Worm (Caenorhabditis elegans) whole organism, mixed stage, embryonic: ENCODE measurements around the gene bcl-7.
A peak's percentile ranks its signal among the peaks of the same experiment; 100 is the strongest.

Experiments
- M03D4.4 ChIP-seq: sonication (generic microtip); optimal IDR thresholded peaks from 2 replicates; lab custom pipeline; 2017; ENCODE audit warnings: mild to moderate bottlenecking, missing genetic modification characterization, missing compliant biosample characterization
- bed-3 ChIP-seq: fragments of 200-800 bp; sonication (Bioruptor generic); optimal IDR thresholded peaks from 3 replicates; lab custom pipeline; 2018; ENCODE audit warnings: mild to moderate bottlenecking, missing genetic modification characterization, moderate library complexity, missing compliant biosample characterization
- blmp-1 ChIP-seq: fragments of 150-350 bp; optimal IDR thresholded peaks from 2 replicates; lab custom pipeline; 2014; ENCODE audit warnings: missing biosample characterization, missing genetic modification characterization
- ceh-39 ChIP-seq: fragments of 150-350 bp; optimal IDR thresholded peaks from 2 replicates; lab custom pipeline; 2014; ENCODE audit warnings: missing biosample characterization, missing genetic modification characterization
- ceh-43 ChIP-seq: fragments of 200-800 bp; sonication (Bioruptor generic); optimal IDR thresholded peaks from 2 replicates; lab custom pipeline; 2018; ENCODE audit warnings: mild to moderate bottlenecking, missing genetic modification characterization, moderate library complexity, missing compliant biosample characterization
- ceh-83 ChIP-seq: fragments of 200-800 bp; sonication (Bioruptor generic); optimal IDR thresholded peaks from 2 replicates; lab custom pipeline; 2018; ENCODE audit warnings: mild to moderate bottlenecking, missing genetic modification characterization, missing compliant biosample characterization
- ces-1 ChIP-seq: fragments of 150-350 bp; optimal IDR thresholded peaks from 2 replicates; lab custom pipeline; 2014; ENCODE audit warnings: missing biosample characterization, missing genetic modification reagents, missing genetic modification characterization
- cnd-1 ChIP-seq: fragments of 200-800 bp; sonication (Bioruptor generic); optimal IDR thresholded peaks from 2 replicates; lab custom pipeline; 2018; ENCODE audit warnings: mild to moderate bottlenecking, missing genetic modification characterization, missing compliant biosample characterization
- drap-1 ChIP-seq: fragments of 200-800 bp; sonication (Bioruptor generic); optimal IDR thresholded peaks from 3 replicates; lab custom pipeline; 2018; ENCODE audit warnings: mild to moderate bottlenecking, missing genetic modification characterization, missing compliant biosample characterization
- elt-1 ChIP-seq: sonication (generic microtip); optimal IDR thresholded peaks from 2 replicates; lab custom pipeline; 2017; ENCODE audit warnings: missing genetic modification characterization, mild to moderate bottlenecking, missing compliant biosample characterization, antibody characterized with exemption, moderate library complexity, borderline replicate concordance; ENCODE audit not compliant: insufficient read depth
- flh-1 ChIP-seq: fragments of 200-800 bp; sonication (Bioruptor generic); optimal IDR thresholded peaks from 2 replicates; lab custom pipeline; 2018; ENCODE audit warnings: mild to moderate bottlenecking, missing genetic modification characterization, moderate library complexity, missing compliant biosample characterization
- ham-2 ChIP-seq: fragments of 200-800 bp; sonication (Bioruptor generic); optimal IDR thresholded peaks from 2 replicates; lab custom pipeline; 2018; ENCODE audit warnings: mild to moderate bottlenecking, missing genetic modification characterization, missing compliant biosample characterization
- hlh-1 ChIP-seq: fragments of 150-350 bp; optimal IDR thresholded peaks from 2 replicates; lab custom pipeline; 2014; ENCODE audit warnings: missing biosample characterization, missing genetic modification reagents, missing genetic modification characterization
- lin-13 ChIP-seq: fragments of 150-350 bp; optimal IDR thresholded peaks from 2 replicates; lab custom pipeline; 2014; ENCODE audit warnings: missing biosample characterization, missing genetic modification characterization
- mep-1 ChIP-seq: fragments of 150-350 bp; optimal IDR thresholded peaks from 2 replicates; lab custom pipeline; 2017; ENCODE audit warnings: missing biosample characterization, missing genetic modification reagents, missing genetic modification characterization, inconsistent platforms
- mls-2 ChIP-seq: sonication (generic microtip); optimal IDR thresholded peaks from 2 replicates; lab custom pipeline; 2016; ENCODE audit warnings: mild to moderate bottlenecking, missing genetic modification characterization, moderate library complexity, missing compliant biosample characterization
- nhr-12 ChIP-seq: fragments of 150-350 bp; optimal IDR thresholded peaks from 2 replicates; lab custom pipeline; 2014; ENCODE audit warnings: missing biosample characterization, missing genetic modification characterization
- nhr-2 ChIP-seq: fragments of 150-350 bp; optimal IDR thresholded peaks from 2 replicates; lab custom pipeline; 2014; ENCODE audit warnings: missing biosample characterization, missing genetic modification characterization
- nhr-237 ChIP-seq: fragments of 150-350 bp; optimal IDR thresholded peaks from 2 replicates; lab custom pipeline; 2014; ENCODE audit warnings: missing biosample characterization, missing genetic modification characterization
- nhr-28 ChIP-seq: fragments of 150-350 bp; optimal IDR thresholded peaks from 2 replicates; lab custom pipeline; 2014; ENCODE audit warnings: missing biosample characterization, missing genetic modification characterization
- nhr-76 ChIP-seq: sonication (generic microtip); optimal IDR thresholded peaks from 2 replicates; lab custom pipeline; 2017; ENCODE audit warnings: missing biosample characterization, missing genetic modification characterization
- pha-4 ChIP-seq: fragments of 150-350 bp; optimal IDR thresholded peaks from 2 replicates; lab custom pipeline; 2018; ENCODE audit warnings: missing biosample characterization, missing genetic modification reagents, missing genetic modification characterization
- snpc-4 ChIP-seq: fragments of 150-350 bp; optimal IDR thresholded peaks from 2 replicates; lab custom pipeline; 2014; ENCODE audit warnings: missing biosample characterization, missing genetic modification characterization
- tbx-8 ChIP-seq: fragments of 200-800 bp; sonication (Bioruptor generic); optimal IDR thresholded peaks from 2 replicates; lab custom pipeline; 2018; ENCODE audit warnings: mild to moderate bottlenecking, missing genetic modification characterization, moderate library complexity, missing compliant biosample characterization
- unc-120 ChIP-seq: sonication (generic microtip); optimal IDR thresholded peaks from 2 replicates; lab custom pipeline; 2017; ENCODE audit warnings: missing genetic modification characterization, missing compliant biosample characterization; ENCODE audit not compliant: poor library complexity, severe bottlenecking
- unc-39 ChIP-seq: fragments of 150-350 bp; optimal IDR thresholded peaks from 2 replicates; lab custom pipeline; 2014; ENCODE audit warnings: missing biosample characterization, missing genetic modification characterization
- unc-62 ChIP-seq: fragments of 150-350 bp; optimal IDR thresholded peaks from 2 replicates; lab custom pipeline; 2014; ENCODE audit warnings: missing biosample characterization, missing genetic modification reagents, missing genetic modification characterization
- zip-8 ChIP-seq: fragments of 150-350 bp; optimal IDR thresholded peaks from 2 replicates; lab custom pipeline; 2014; ENCODE audit warnings: missing biosample characterization, missing genetic modification characterization
- ztf-11 ChIP-seq: fragments of 150-350 bp; optimal IDR thresholded peaks from 2 replicates; lab custom pipeline; 2014; ENCODE audit warnings: missing biosample characterization, missing genetic modification characterization

The bcl-7 gene

DNA sequence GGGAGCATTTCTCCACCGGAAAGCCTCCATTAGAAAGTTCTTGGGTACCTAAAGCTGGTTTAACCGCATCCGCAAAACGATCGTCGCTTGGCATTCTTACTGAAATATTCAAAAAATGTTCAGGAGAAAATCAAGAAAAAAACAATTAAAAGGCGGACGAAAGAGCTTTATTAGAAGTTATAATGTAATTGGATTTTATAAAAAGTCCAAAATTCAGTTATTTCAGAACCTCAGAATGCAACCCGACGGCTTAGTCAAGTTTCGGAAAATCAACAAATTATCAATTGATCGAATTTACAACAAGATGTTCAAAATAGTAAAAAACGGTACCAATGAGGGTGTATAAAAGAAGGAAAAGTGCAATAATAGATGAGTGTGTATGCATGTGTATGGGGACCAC lies 30.0 kb upstream of the bcl-7 start, which contains the start of gene pxl-1:
Gene pxl-1 (minus strand): TSS at position 101 of the 400 bp plus-strand sequence.
- no peak for TF ChIP-seq elt-1 (tag; lab: Kevin White, UChicago)
- TF ChIP-seq tbx-8 (GFP tag; lab: Kevin White, UChicago): no peak
- no peak for TF ChIP-seq unc-39 (tag; lab: Kevin White, UChicago)
- TF ChIP-seq hlh-1 (tag; lab: Kevin White, UChicago): no peak
- no peak for TF ChIP-seq unc-62 (GFP tag; lab: Kevin White, UChicago)
- no peak for TF ChIP-seq drap-1
- no peak for TF ChIP-seq flh-1 (GFP tag; lab: Kevin White, UChicago)
- no peak for TF ChIP-seq ceh-83 (GFP tag; lab: Kevin White, UChicago)

DNA sequence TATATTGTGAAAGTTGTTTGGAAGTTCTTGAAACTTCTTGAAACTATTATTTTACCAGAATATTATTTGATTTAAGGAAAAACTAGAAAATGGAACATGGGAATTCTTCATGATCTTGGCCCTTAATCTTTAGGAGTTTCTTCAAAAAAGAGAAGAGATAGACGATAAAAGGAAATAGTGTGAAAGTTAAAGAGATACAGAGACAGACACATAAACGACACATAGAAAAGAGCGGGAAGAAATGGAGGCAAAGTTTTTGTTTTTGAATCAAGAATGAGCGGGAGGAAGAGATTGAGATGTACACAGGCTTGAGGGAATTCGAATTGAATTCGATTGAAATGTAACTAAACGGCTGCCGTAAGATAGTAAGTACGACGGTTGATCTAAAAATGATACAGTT lies 28.4 kb upstream of the bcl-7 start:
- TF ChIP-seq flh-1 (GFP tag; lab: Kevin White, UChicago) (no peak), mep-1 (tag; lab: Kevin White, UChicago) (no peak), lin-13 (tag; lab: Kevin White, UChicago) (no peak), ham-2 (GFP tag; lab: Kevin White, UChicago) (no peak), mls-2 (tag; lab: Kevin White, UChicago) (no peak), nhr-12 (tag; lab: Kevin White, UChicago) (no peak), pha-4 (no peak), ces-1 (peak; percentile 27)

DNA sequence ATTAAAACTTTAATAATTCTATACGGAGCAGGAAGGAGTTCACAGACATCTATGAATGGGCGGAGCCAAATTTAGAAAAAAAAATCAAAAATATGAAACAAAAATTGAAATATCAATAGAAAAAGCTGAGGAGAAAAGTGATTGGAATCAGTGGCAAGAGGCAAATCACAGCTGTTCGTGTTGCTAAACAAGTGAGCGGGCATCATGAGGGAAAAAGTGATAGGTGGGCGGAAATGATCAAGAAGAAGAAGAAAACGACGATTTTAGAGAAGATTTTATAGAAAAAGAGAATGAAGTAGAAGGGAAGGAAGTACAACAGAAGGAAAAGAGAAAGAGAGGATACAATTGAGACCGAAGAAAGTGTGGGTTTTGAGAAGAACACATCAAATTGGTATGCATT lies 27.3 kb upstream of the bcl-7 start:
- peak; percentile 67 for TF ChIP-seq unc-120 (tag; lab: Kevin White, UChicago)
- no peak for TF ChIP-seq ham-2 (GFP tag; lab: Kevin White, UChicago)
- peak; percentile 59 for TF ChIP-seq hlh-1 (tag; lab: Kevin White, UChicago)
- no peak for TF ChIP-seq ceh-39 (tag; lab: Kevin White, UChicago)

DNA sequence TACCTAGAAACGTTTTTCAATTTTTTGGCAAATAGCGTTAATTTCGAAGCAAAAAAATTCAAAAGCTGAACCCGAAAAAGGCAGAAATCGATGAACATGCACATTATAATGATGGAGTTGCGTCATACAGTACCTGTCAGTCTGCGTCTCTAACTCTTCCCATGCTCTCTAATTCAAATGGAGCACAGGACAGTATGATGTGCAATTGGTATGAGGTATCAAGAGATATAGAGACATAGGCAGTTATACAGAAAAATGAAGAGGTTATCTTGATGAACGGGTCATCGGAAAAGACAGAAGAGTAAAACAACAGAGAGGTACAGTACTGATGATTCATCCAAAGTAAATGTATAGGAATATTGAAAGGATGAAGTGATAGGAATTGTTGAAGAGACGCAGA lies 25.2 kb upstream of the bcl-7 start:
- TF ChIP-seq nhr-237 (no peak), nhr-2 (tag; lab: Kevin White, UChicago) (peak; percentile 85), zip-8 (peak; percentile 92), ceh-83 (GFP tag; lab: Kevin White, UChicago) (no peak), bed-3 (GFP tag; lab: Kevin White, UChicago) (no peak), ceh-39 (tag; lab: Kevin White, UChicago) (peak; percentile 96)

DNA sequence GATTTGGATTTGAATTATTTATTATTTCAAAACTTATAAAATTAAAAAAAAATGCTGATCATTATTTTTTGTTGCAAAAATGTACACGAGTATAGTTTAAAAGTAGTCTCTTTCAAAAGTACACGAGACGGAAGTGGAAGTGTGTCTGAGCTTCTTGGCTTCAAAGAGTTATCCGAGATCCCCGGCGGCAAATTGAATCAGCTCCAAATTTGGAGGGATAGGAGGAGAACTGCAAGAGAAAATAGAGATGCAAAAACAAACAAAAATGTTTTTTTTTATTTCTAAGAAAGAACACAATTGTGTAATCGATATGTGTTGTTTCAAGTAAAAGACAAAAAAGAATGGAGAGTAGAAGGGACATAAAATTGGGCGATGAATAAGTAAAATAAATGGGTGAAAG lies 23.3 kb upstream of the bcl-7 start:
- TF ChIP-seq ham-2 (GFP tag; lab: Kevin White, UChicago): no peak
- no peak for TF ChIP-seq mep-1 (tag; lab: Kevin White, UChicago)
- no peak for TF ChIP-seq M03D4.4
- no peak for TF ChIP-seq nhr-76 (tag; lab: Kevin White, UChicago)
- no peak for TF ChIP-seq ztf-11
- TF ChIP-seq elt-1 (tag; lab: Kevin White, UChicago): no peak
- peak; percentile 82 for TF ChIP-seq ces-1
- TF ChIP-seq, all 35 proteins: peak for 1

DNA sequence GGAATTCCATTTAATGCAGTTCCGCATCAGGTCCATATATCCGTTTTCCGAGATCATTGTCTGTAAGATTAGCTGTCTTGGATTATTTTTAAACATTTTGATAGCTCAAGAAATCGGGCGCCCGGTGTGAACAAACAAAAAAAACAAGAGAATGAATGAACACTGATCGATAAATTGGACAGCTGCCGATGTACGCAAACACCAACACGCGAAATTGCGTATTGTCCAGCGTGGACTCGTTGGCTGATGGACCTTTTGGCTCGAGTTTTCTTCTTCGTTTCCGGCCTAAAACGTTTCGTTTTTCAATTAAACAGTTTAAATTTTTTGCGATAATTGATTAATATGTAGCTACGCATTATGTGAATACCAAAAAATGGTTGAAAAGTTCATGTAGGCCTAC lies 19.8 kb upstream of the bcl-7 start, which contains the start of gene dpff-1:
Gene dpff-1 (minus strand): TSS at position 288 of the 400 bp plus-strand sequence.
- TF ChIP-seq cnd-1 (tag; lab: Kevin White, UChicago) (peak; percentile 7), mep-1 (tag; lab: Kevin White, UChicago) (peak; percentile 2), ceh-39 (tag; lab: Kevin White, UChicago) (peak; percentile 67), snpc-4 (tag; lab: Kevin White, UChicago) (no peak), unc-120 (tag; lab: Kevin White, UChicago) (no peak), blmp-1 (tag; lab: Kevin White, UChicago) (no peak), mls-2 (tag; lab: Kevin White, UChicago) (no peak), unc-62 (GFP tag; lab: Kevin White, UChicago) (no peak), lin-13 (tag; lab: Kevin White, UChicago) (peak; percentile 27), nhr-28 (no peak), zip-8 (no peak), ztf-11 (no peak), ceh-43 (GFP tag; lab: Kevin White, UChicago) (peak; percentile 50), hlh-1 (tag; lab: Kevin White, UChicago) (peak; percentile 70), pha-4 (peak; percentile 29), elt-1 (tag; lab: Kevin White, UChicago) (no peak)
